Fruit fly (Drosophila melanogaster) whole organism, embryonic: Measurements from ENCODE around the gene CG1542.

ENCODE experiments used
- CG12219 ChIP-seq: fragments of 200-800 bp; sonication (Bioruptor generic); optimal IDR thresholded peaks from 3 replicates; lab custom pipeline; 2018; ENCODE audit warnings: missing biosample characterization, mild to moderate bottlenecking, missing genetic modification characterization
- CG12659 ChIP-seq: fragments of 200-800 bp; sonication (Bioruptor generic); optimal IDR thresholded peaks from 3 replicates; lab custom pipeline; 2017; ENCODE audit warnings: mild to moderate bottlenecking, missing biosample characterization, missing genetic modification reagents, missing genetic modification characterization
- CG15479 ChIP-seq: fragments of 200-800 bp; sonication (Bioruptor generic); optimal IDR thresholded peaks from 3 replicates; lab custom pipeline; 2019; ENCODE audit warnings: missing biosample characterization, mild to moderate bottlenecking, missing genetic modification characterization, moderate library complexity
- CG16779 ChIP-seq: fragments of 200-800 bp; sonication (Bioruptor generic); IDR thresholded peaks from 2 replicates; pipeline ENCODE4 v1.3.6; 2022; ENCODE audit warnings: missing biosample characterization, missing genetic modification characterization
- CG18619 ChIP-seq: fragments of 200-800 bp; sonication (Bioruptor generic); optimal IDR thresholded peaks from 3 replicates; lab custom pipeline; 2017; ENCODE audit warnings: missing biosample characterization, mild to moderate bottlenecking, missing genetic modification characterization
- CG2875 ChIP-seq: fragments of 200-800 bp; sonication (Bioruptor generic); optimal IDR thresholded peaks from 2 replicates; lab custom pipeline; 2017; ENCODE audit warnings: missing biosample characterization, mild to moderate bottlenecking, missing genetic modification characterization, missing genetic modification reagents
- CG32767 ChIP-seq: fragments of 200-800 bp; sonication (Bioruptor generic); IDR thresholded peaks from 2 replicates; pipeline ENCODE4 v1.3.6; 2022; ENCODE audit warnings: missing biosample characterization, missing genetic modification characterization
- CG33213 ChIP-seq: fragments of 200-800 bp; sonication (Bioruptor generic); optimal IDR thresholded peaks from 3 replicates; lab custom pipeline; 2016; ENCODE audit warnings: missing biosample characterization, missing genetic modification characterization
- CG3847 ChIP-seq: fragments of 200-800 bp; sonication (Bioruptor generic); IDR thresholded peaks from 2 replicates; pipeline ENCODE4 v1.3.6; 2022; ENCODE audit warnings: missing biosample characterization, missing genetic modification characterization
- CG7271 ChIP-seq: fragments of 200-800 bp; sonication (Bioruptor generic); optimal IDR thresholded peaks from 2 replicates; lab custom pipeline; 2018; ENCODE audit warnings: missing biosample characterization, mild to moderate bottlenecking, missing genetic modification characterization, moderate library complexity
- CG8290 ChIP-seq, 3 experiments: fragments of 200-800 bp; sonication (Bioruptor generic); optimal IDR thresholded peaks; 2 replicates each; lab custom pipeline; 2016 to 2019; ENCODE audit warnings: missing biosample characterization in 3 of 3, missing genetic modification characterization in 3 of 3, mild to moderate bottlenecking in 2 of 3, moderate library complexity in 1 of 3
- CG8478 ChIP-seq: fragments of >200 bp; optimal IDR thresholded peaks from 2 replicates; lab custom pipeline; 2018
- CG9797 ChIP-seq: fragments of 200-800 bp; sonication (Bioruptor generic); optimal IDR thresholded peaks from 3 replicates; lab custom pipeline; 2018; ENCODE audit warnings: missing biosample characterization, mild to moderate bottlenecking, missing genetic modification characterization
- Doc3 ChIP-seq: fragments of 200-800 bp; sonication (Bioruptor generic); IDR thresholded peaks from 3 replicates; pipeline ENCODE4 v1.3.6; 2022; ENCODE audit warnings: missing biosample characterization, missing genetic modification characterization; ENCODE audit not compliant: partially characterized antibody
- Dref ChIP-seq: fragments of 200-800 bp; sonication (Bioruptor generic); IDR thresholded peaks from 2 replicates; pipeline ENCODE4 v1.3.6; 2022; ENCODE audit warnings: missing biosample characterization, missing genetic modification characterization
- Fer1 ChIP-seq: fragments of 200-800 bp; sonication (Bioruptor generic); optimal IDR thresholded peaks from 2 replicates; lab custom pipeline; 2017; ENCODE audit warnings: missing biosample characterization, mild to moderate bottlenecking, missing genetic modification characterization
- Fer2 ChIP-seq: fragments of 200-800 bp; sonication (Bioruptor generic); optimal IDR thresholded peaks from 2 replicates; lab custom pipeline; 2018; ENCODE audit warnings: missing biosample characterization, mild to moderate bottlenecking, missing genetic modification characterization, moderate library complexity
- Hey ChIP-seq: fragments of 200-800 bp; sonication (Bioruptor generic); optimal IDR thresholded peaks from 3 replicates; lab custom pipeline; 2018; ENCODE audit warnings: missing biosample characterization, mild to moderate bottlenecking, missing genetic modification characterization
- HmgZ ChIP-seq: fragments of 200-800 bp; sonication (Bioruptor generic); optimal IDR thresholded peaks from 2 replicates; lab custom pipeline; 2018; ENCODE audit warnings: missing biosample characterization, mild to moderate bottlenecking, missing genetic modification characterization
- Lpt ChIP-seq: fragments of >200 bp; optimal IDR thresholded peaks from 2 replicates; lab custom pipeline; 2018; ENCODE audit warnings: missing biosample characterization, missing genetic modification characterization
- Med ChIP-seq: fragments of 200-800 bp; sonication (Bioruptor generic); peaks from one replicate; lab custom pipeline; 2016; ENCODE audit warnings: missing biosample characterization, missing genetic modification characterization, mild to moderate bottlenecking, inconsistent platforms, moderate library complexity
- Myb ChIP-seq: fragments of 200-800 bp; sonication (Bioruptor generic); optimal IDR thresholded peaks from 2 replicates; lab custom pipeline; 2016; ENCODE audit warnings: missing biosample characterization, missing genetic modification characterization
- Poxn ChIP-seq: fragments of 200-800 bp; sonication (Bioruptor generic); IDR thresholded peaks from 2 replicates; pipeline ENCODE4 v1.3.6; 2022; ENCODE audit warnings: missing biosample characterization, missing genetic modification characterization
- Ptx1 ChIP-seq: fragments of 200-800 bp; sonication (Bioruptor generic); IDR thresholded peaks from 2 replicates; pipeline ENCODE4 v1.3.6; 2022; ENCODE audit warnings: missing biosample characterization, missing genetic modification characterization
- bowl ChIP-seq: fragments of 200-800 bp; sonication (Bioruptor generic); IDR thresholded peaks from 2 replicates; pipeline ENCODE4 v1.3.6; 2022; ENCODE audit warnings: missing biosample characterization, missing genetic modification characterization
- chn ChIP-seq: fragments of 200-800 bp; sonication (Bioruptor generic); optimal IDR thresholded peaks from 2 replicates; lab custom pipeline; 2016; ENCODE audit warnings: missing biosample characterization, missing genetic modification characterization
- dmrt11E ChIP-seq: fragments of 200-800 bp; sonication (Bioruptor generic); optimal IDR thresholded peaks from 3 replicates; lab custom pipeline; 2018; ENCODE audit warnings: missing biosample characterization, mild to moderate bottlenecking, missing genetic modification characterization, moderate library complexity
- eyg ChIP-seq: fragments of 200-800 bp; sonication (Bioruptor generic); optimal IDR thresholded peaks from 3 replicates; lab custom pipeline; 2016; ENCODE audit warnings: missing biosample characterization, missing genetic modification characterization
- gsb ChIP-seq: fragments of 200-800 bp; sonication (Bioruptor generic); IDR thresholded peaks from 2 replicates; pipeline ENCODE4 v1.3.6; 2022; ENCODE audit warnings: missing biosample characterization, missing genetic modification characterization
- jing ChIP-seq: fragments of 200-800 bp; sonication (Bioruptor generic); optimal IDR thresholded peaks from 2 replicates; lab custom pipeline; 2018; ENCODE audit warnings: missing biosample characterization, mild to moderate bottlenecking, missing genetic modification characterization
- mam ChIP-seq: fragments of 200-800 bp; sonication (Bioruptor generic); optimal IDR thresholded peaks from 3 replicates; lab custom pipeline; 2016; ENCODE audit warnings: missing biosample characterization, missing genetic modification characterization
- mld ChIP-seq: fragments of 200-800 bp; sonication (Bioruptor generic); IDR thresholded peaks from 3 replicates; pipeline ENCODE4 v1.3.6; 2022; ENCODE audit warnings: missing biosample characterization, missing genetic modification characterization; ENCODE audit not compliant: partially characterized antibody
- nmo ChIP-seq: fragments of 200-800 bp; sonication (Bioruptor generic); optimal IDR thresholded peaks from 2 replicates; lab custom pipeline; 2018; ENCODE audit warnings: missing biosample characterization, mild to moderate bottlenecking, missing genetic modification characterization, moderate library complexity
- phol ChIP-seq: fragments of 200-800 bp; sonication (Bioruptor generic); optimal IDR thresholded peaks from 3 replicates; lab custom pipeline; 2018; ENCODE audit warnings: missing biosample characterization, mild to moderate bottlenecking, missing genetic modification characterization, moderate library complexity
- repo ChIP-seq: fragments of 200-800 bp; sonication (Bioruptor generic); optimal IDR thresholded peaks from 2 replicates; lab custom pipeline; 2016; ENCODE audit warnings: missing biosample characterization, missing genetic modification characterization
- row ChIP-seq: fragments of 200-800 bp; sonication (Bioruptor generic); IDR thresholded peaks from 3 replicates; pipeline ENCODE4 v1.3.6; 2022; ENCODE audit warnings: missing biosample characterization, missing genetic modification characterization
- sd ChIP-seq: fragments of 200-800 bp; sonication (Bioruptor generic); optimal IDR thresholded peaks from 3 replicates; lab custom pipeline; 2018; ENCODE audit warnings: missing biosample characterization, mild to moderate bottlenecking, missing genetic modification characterization, moderate library complexity
- twi ChIP-seq: fragments of 200-800 bp; optimal IDR thresholded peaks from 2 replicates; lab custom pipeline; 2019; ENCODE audit warnings: missing biosample characterization, mild to moderate bottlenecking, missing genetic modification characterization, moderate library complexity
- vnd ChIP-seq: fragments of 200-800 bp; sonication (Bioruptor generic); IDR thresholded peaks from 3 replicates; pipeline ENCODE4 v1.3.6; 2022; ENCODE audit warnings: missing biosample characterization, missing genetic modification characterization; ENCODE audit not compliant: partially characterized antibody
- wdn ChIP-seq: fragments of 200-800 bp; sonication (Bioruptor generic); IDR thresholded peaks from 2 replicates; pipeline ENCODE4 v1.3.6; 2022; ENCODE audit warnings: missing biosample characterization, missing genetic modification characterization

CG1542 gene

dm6 chr3R:31247281-31247995, 34.2 kb downstream of the CG1542 start (continued):
- TF ChIP-seq Fer1 (GFP tag; lab: Kevin White, UChicago), result peak; percentile 68
- TF ChIP-seq vnd, result no peak
- TF ChIP-seq CG8290 (GFP tag; optimal IDR thresholded peaks at IDR 0.05; lab: Kevin White, UChicago), result no peak
- TF ChIP-seq CG8290 (tag; optimal IDR thresholded peaks at IDR 0.05; lab: Kevin White, UChicago), result peak in 1 of 2 experiments; percentile 63
- TF ChIP-seq CG32767 (GFP tag; lab: Robert Waterston, UW), result 0 out of 2 replicates have a peak, but pooled peaks have one; percentile 50
- no peak for TF ChIP-seq Doc3 (GFP tag; lab: Robert Waterston, UW)
- TF ChIP-seq mam, result peak; percentile 36
- TF ChIP-seq nmo, result peak; percentile 85
- TF ChIP-seq Poxn (GFP tag; lab: Robert Waterston, UW), result no peak
- TF ChIP-seq CG8478 (lab: Kevin White, UChicago), result no peak
- no peak for TF ChIP-seq Hey (tag; lab: Kevin White, UChicago)
- no peak for TF ChIP-seq CG7271
- TF ChIP-seq CG16779 (GFP tag; lab: Robert Waterston, UW), result no peak
- TF ChIP-seq CG15479 (GFP tag; lab: Kevin White, UChicago), result no peak
- peak; percentile 70 for TF ChIP-seq CG12219 (GFP tag; lab: Kevin White, UChicago)
- peak; percentile 45 for TF ChIP-seq jing (GFP tag; lab: Kevin White, UChicago)
- TF ChIP-seq Lpt (GFP tag; lab: Kevin White, UChicago), result no peak
- TF ChIP-seq wdn (GFP tag; lab: Robert Waterston, UW), result no peak
- TF ChIP-seq CG2875 (GFP tag; lab: Kevin White, UChicago), result peak; percentile 55
- no peak for TF ChIP-seq CG9797 (GFP tag; lab: Kevin White, UChicago)
- TF ChIP-seq Fer2 (tag; lab: Kevin White, UChicago), result no peak
- peak; percentile 82 for TF ChIP-seq phol (tag; lab: Kevin White, UChicago)
- no peak for TF ChIP-seq HmgZ (tag; lab: Kevin White, UChicago)
- TF ChIP-seq chn, result peak; percentile 38
- peak; percentile 59; the same call in 1 of the 2 replicates for TF ChIP-seq bowl (GFP tag; lab: Robert Waterston, UW)
- TF ChIP-seq Dref (GFP tag; lab: Robert Waterston, UW), result no peak
- peak; percentile 29 for TF ChIP-seq CG33213 (GFP tag; lab: Kevin White, UChicago)
- TF ChIP-seq twi (tag; lab: Kevin White, UChicago), result peak; percentile 52
- TF ChIP-seq sd (tag; lab: Kevin White, UChicago), result peak; percentile 86
- 0 out of 2 replicates have a peak, but pooled peaks have one; percentile 37 for TF ChIP-seq gsb
- peak; percentile 77 for TF ChIP-seq row (GFP tag; lab: Robert Waterston, UW)
- no peak for TF ChIP-seq mld (GFP tag; lab: Robert Waterston, UW)
- peak; percentile 58 for TF ChIP-seq CG3847
- TF ChIP-seq CG12659 (GFP tag; lab: Kevin White, UChicago), result peak; percentile 68
- TF ChIP-seq Ptx1 (GFP tag; lab: Robert Waterston, UW), result peak; percentile 84
- TF ChIP-seq Myb (GFP tag; lab: Kevin White, UChicago), result peak; percentile 24
- no peak for TF ChIP-seq dmrt11E (tag; lab: Kevin White, UChicago)
- peak; percentile 30 for TF ChIP-seq repo (GFP tag; lab: Kevin White, UChicago)
- peak; percentile 29 for TF ChIP-seq eyg (GFP tag; lab: Kevin White, UChicago)
- TF ChIP-seq Med, result peak; percentile 95
- TF ChIP-seq CG18619, result peak; percentile 2
